Fruit fly (Drosophila melanogaster) whole organism, embryonic: ENCODE measurements around the gene CG6724.
A peak's percentile ranks its signal among the peaks of the same experiment; 100 is the strongest.

Experiments used
- Blimp-1 ChIP-seq: fragments of 200-800 bp; sonication (Bioruptor generic); optimal IDR thresholded peaks from 3 replicates; lab custom pipeline; 2018; ENCODE audit warnings: missing biosample characterization, missing genetic modification characterization, mild to moderate bottlenecking, moderate library complexity, missing genetic modification reagents
- CG10959 ChIP-seq: fragments of 200-800 bp; sonication (Bioruptor generic); IDR thresholded peaks from 2 replicates; pipeline ENCODE4 v1.3.6; 2022; ENCODE audit warnings: missing biosample characterization, missing genetic modification characterization
- CG12219 ChIP-seq: fragments of 200-800 bp; sonication (Bioruptor generic); optimal IDR thresholded peaks from 3 replicates; lab custom pipeline; 2018; ENCODE audit warnings: missing biosample characterization, mild to moderate bottlenecking, missing genetic modification characterization
- CG13123 ChIP-seq: fragments of 200-800 bp; sonication (Bioruptor generic); optimal IDR thresholded peaks from 2 replicates; lab custom pipeline; 2016; ENCODE audit warnings: missing biosample characterization, missing genetic modification characterization
- CG15514 ChIP-seq: fragments of 200-800 bp; sonication (Bioruptor generic); optimal IDR thresholded peaks from 3 replicates; lab custom pipeline; 2017; ENCODE audit warnings: missing biosample characterization, missing genetic modification characterization, mild to moderate bottlenecking, moderate library complexity, missing genetic modification reagents
- CG1602 ChIP-seq: fragments of 200-800 bp; sonication (Bioruptor generic); optimal IDR thresholded peaks from 3 replicates; lab custom pipeline; 2016; ENCODE audit warnings: missing biosample characterization, missing genetic modification characterization
- CG17361 ChIP-seq: fragments of 200-800 bp; sonication (Bioruptor generic); IDR thresholded peaks from 3 replicates; pipeline ENCODE4 v1.3.6; 2022; ENCODE audit warnings: missing biosample characterization, missing genetic modification characterization
- CG2202 ChIP-seq: fragments of 200-800 bp; sonication (Bioruptor generic); optimal IDR thresholded peaks from 2 replicates; lab custom pipeline; 2018; ENCODE audit warnings: missing biosample characterization, mild to moderate bottlenecking, missing genetic modification characterization
- CG30020 ChIP-seq: fragments of 200-800 bp; optimal IDR thresholded peaks from 2 replicates; lab custom pipeline; 2019; ENCODE audit warnings: missing biosample characterization, mild to moderate bottlenecking, missing genetic modification characterization, moderate library complexity
- CG32772 ChIP-seq: fragments of 200-800 bp; sonication (Bioruptor generic); IDR thresholded peaks from 2 replicates; pipeline ENCODE4 v1.3.6; 2022; ENCODE audit warnings: missing biosample characterization, missing genetic modification characterization
- CG33213 ChIP-seq: fragments of 200-800 bp; sonication (Bioruptor generic); optimal IDR thresholded peaks from 3 replicates; lab custom pipeline; 2016; ENCODE audit warnings: missing biosample characterization, missing genetic modification characterization
- CG34376 ChIP-seq: fragments of 200-800 bp; sonication (Bioruptor generic); optimal IDR thresholded peaks from 2 replicates; lab custom pipeline; 2018; ENCODE audit warnings: missing biosample characterization, mild to moderate bottlenecking, missing genetic modification characterization
- CG34422 ChIP-seq: fragments of 200-800 bp; sonication (Bioruptor generic); IDR thresholded peaks from 3 replicates; pipeline ENCODE4 v1.3.6; 2022; ENCODE audit warnings: missing biosample characterization, missing genetic modification characterization
- CG5245 ChIP-seq: fragments of 200-800 bp; sonication (Bioruptor generic); optimal IDR thresholded peaks from 3 replicates; lab custom pipeline; 2016; ENCODE audit warnings: missing biosample characterization, missing genetic modification characterization
- CTCF ChIP-seq: fragments of 200-800 bp; sonication (Bioruptor generic); optimal IDR thresholded peaks from 2 replicates; lab custom pipeline; 2017; ENCODE audit warnings: missing biosample characterization, mild to moderate bottlenecking, missing genetic modification characterization, moderate library complexity
- CkIIα-i1 ChIP-seq: fragments of 200-800 bp; sonication (Bioruptor generic); IDR thresholded peaks from 2 replicates; pipeline ENCODE4 v1.3.6; 2022; ENCODE audit warnings: missing biosample characterization, missing genetic modification characterization
- Dbx ChIP-seq: fragments of 200-800 bp; sonication (Bioruptor generic); IDR thresholded peaks from 3 replicates; pipeline ENCODE4 v1.3.6; 2022; ENCODE audit warnings: missing biosample characterization, missing genetic modification characterization
- Dip2 ChIP-seq: fragments of 200-800 bp; sonication (Bioruptor generic); IDR thresholded peaks from 2 replicates; pipeline ENCODE4 v1.3.6; 2022; ENCODE audit warnings: missing biosample characterization, missing genetic modification characterization
- Drgx ChIP-seq: fragments of 200-800 bp; sonication (Bioruptor generic); IDR thresholded peaks from 2 replicates; pipeline ENCODE4 v1.3.6; 2022; ENCODE audit warnings: missing biosample characterization, missing genetic modification characterization
- Eip74EF ChIP-seq, 2 experiments: fragments of 200-800 bp in 1 of 2; fragments of >200 bp in 1 of 2; sonication (Bioruptor generic) in 1 of 2; optimal IDR thresholded peaks; 2 replicates each; lab custom pipeline; 2017 to 2019; ENCODE audit warnings: missing biosample characterization in 2 of 2, missing genetic modification characterization in 2 of 2, mild to moderate bottlenecking in 1 of 2, moderate library complexity in 1 of 2
- HmgZ ChIP-seq: fragments of 200-800 bp; sonication (Bioruptor generic); optimal IDR thresholded peaks from 2 replicates; lab custom pipeline; 2018; ENCODE audit warnings: missing biosample characterization, mild to moderate bottlenecking, missing genetic modification characterization
- Jarid2 ChIP-seq: fragments of 200-800 bp; sonication (Bioruptor generic); optimal IDR thresholded peaks from 3 replicates; lab custom pipeline; 2017; ENCODE audit warnings: mild to moderate bottlenecking, missing biosample characterization, missing genetic modification reagents, missing genetic modification characterization
- Kr ChIP-seq: fragments of 200-800 bp; sonication (Bioruptor generic); optimal IDR thresholded peaks from 2 replicates; lab custom pipeline; 2017; ENCODE audit warnings: missing biosample characterization, mild to moderate bottlenecking, missing genetic modification characterization
- Mrtf ChIP-seq: fragments of 200-800 bp; sonication (Bioruptor generic); IDR thresholded peaks from 3 replicates; pipeline ENCODE4 v1.3.6; 2022; ENCODE audit warnings: missing biosample characterization, missing genetic modification characterization
- Optix ChIP-seq: fragments of 200-800 bp; sonication (Bioruptor generic); IDR thresholded peaks from 3 replicates; pipeline ENCODE4 v1.3.6; 2022; ENCODE audit warnings: missing biosample characterization, missing genetic modification characterization
- Trl ChIP-seq, 3 experiments: fragments of >200 bp in 2 of 3; fragments of 200-800 bp in 1 of 3; sonication (Bioruptor generic) in 1 of 3; optimal IDR thresholded peaks; 2 replicates in 1 of 3; 3 replicates in 2 of 3; lab custom pipeline; 2016 to 2017; ENCODE audit warnings: missing biosample characterization in 1 of 3, missing genetic modification characterization in 1 of 3
- Xbp1 ChIP-seq: fragments of 200-800 bp; sonication (Bioruptor generic); optimal IDR thresholded peaks from 3 replicates; lab custom pipeline; 2016; ENCODE audit warnings: missing biosample characterization, mild to moderate bottlenecking, missing genetic modification characterization
- YL-1 ChIP-seq: fragments of 200-800 bp; sonication (Bioruptor generic); optimal IDR thresholded peaks from 3 replicates; lab custom pipeline; 2017; ENCODE audit warnings: missing biosample characterization, mild to moderate bottlenecking, missing genetic modification characterization
- az2 ChIP-seq: fragments of 200-800 bp; sonication (Bioruptor generic); optimal IDR thresholded peaks from 3 replicates; lab custom pipeline; 2016; ENCODE audit warnings: missing biosample characterization, missing genetic modification characterization
- br ChIP-seq: fragments of >200 bp; optimal IDR thresholded peaks from 2 replicates; lab custom pipeline; 2017
- chinmo ChIP-seq: fragments of 200-800 bp; sonication (Bioruptor generic); IDR thresholded peaks from 4 replicates; pipeline ENCODE4 v1.3.6; 2022; ENCODE audit warnings: missing biosample characterization, missing genetic modification characterization; ENCODE audit not compliant: partially characterized antibody
- dm ChIP-seq: fragments of 200-800 bp; sonication (Bioruptor generic); optimal IDR thresholded peaks from 3 replicates; lab custom pipeline; 2016; ENCODE audit warnings: missing biosample characterization, missing genetic modification characterization
- dmrt11E ChIP-seq: fragments of 200-800 bp; sonication (Bioruptor generic); optimal IDR thresholded peaks from 3 replicates; lab custom pipeline; 2018; ENCODE audit warnings: missing biosample characterization, mild to moderate bottlenecking, missing genetic modification characterization, moderate library complexity
- dmrt99B ChIP-seq: fragments of 200-800 bp; sonication (Bioruptor generic); optimal IDR thresholded peaks from 2 replicates; lab custom pipeline; 2018; ENCODE audit warnings: missing biosample characterization, mild to moderate bottlenecking, missing genetic modification characterization, moderate library complexity
- ems ChIP-seq: fragments of 200-800 bp; sonication (Bioruptor generic); optimal IDR thresholded peaks from 3 replicates; lab custom pipeline; 2016; ENCODE audit warnings: missing biosample characterization, missing genetic modification characterization
- gcm2 ChIP-seq: fragments of 200-800 bp; sonication (Bioruptor generic); optimal IDR thresholded peaks from 2 replicates; lab custom pipeline; 2016; ENCODE audit warnings: missing biosample characterization, missing genetic modification characterization
- grau ChIP-seq: fragments of 200-800 bp; optimal IDR thresholded peaks from 3 replicates; lab custom pipeline; 2019; ENCODE audit warnings: missing biosample characterization, mild to moderate bottlenecking, missing genetic modification characterization, moderate library complexity
- gro ChIP-seq: fragments of 200-800 bp; sonication (Bioruptor generic); optimal IDR thresholded peaks from 2 replicates; lab custom pipeline; 2016; ENCODE audit warnings: missing biosample characterization, missing genetic modification characterization
- ken ChIP-seq: fragments of 200-800 bp; sonication (Bioruptor generic); IDR thresholded peaks from 3 replicates; pipeline ENCODE4 v1.3.6; 2022; ENCODE audit warnings: missing biosample characterization, missing genetic modification characterization
- nerfin-1 ChIP-seq: fragments of 200-800 bp; sonication (Bioruptor generic); optimal IDR thresholded peaks from 3 replicates; lab custom pipeline; 2019; ENCODE audit warnings: missing biosample characterization, mild to moderate bottlenecking, missing genetic modification characterization, moderate library complexity
- onecut ChIP-seq: fragments of 200-800 bp; sonication (Bioruptor generic); IDR thresholded peaks from 2 replicates; pipeline ENCODE4 v1.3.6; 2022; ENCODE audit warnings: missing biosample characterization, missing genetic modification characterization
- pho ChIP-seq: fragments of 200-800 bp; sonication (Bioruptor generic); optimal IDR thresholded peaks from 2 replicates; lab custom pipeline; 2016; ENCODE audit warnings: missing biosample characterization, missing genetic modification characterization
- pros ChIP-seq: fragments of 200-800 bp; sonication (Bioruptor generic); optimal IDR thresholded peaks from 3 replicates; lab custom pipeline; 2019; ENCODE audit warnings: missing biosample characterization, mild to moderate bottlenecking, missing genetic modification characterization, moderate library complexity
- repo ChIP-seq: fragments of 200-800 bp; sonication (Bioruptor generic); optimal IDR thresholded peaks from 2 replicates; lab custom pipeline; 2016; ENCODE audit warnings: missing biosample characterization, missing genetic modification characterization
- sim ChIP-seq: fragments of 200-800 bp; sonication (Bioruptor generic); IDR thresholded peaks from 2 replicates; pipeline ENCODE4 v1.3.6; 2022; ENCODE audit warnings: missing biosample characterization, missing genetic modification characterization
- slp2 ChIP-seq: fragments of 200-800 bp; sonication (Bioruptor generic); optimal IDR thresholded peaks from 2 replicates; lab custom pipeline; 2016; ENCODE audit warnings: missing biosample characterization, missing genetic modification characterization
- stc ChIP-seq: fragments of 200-800 bp; sonication (Bioruptor generic); IDR thresholded peaks from 2 replicates; pipeline ENCODE4 v1.3.6; 2022; ENCODE audit warnings: missing biosample characterization, missing genetic modification characterization
- twi ChIP-seq: fragments of 200-800 bp; optimal IDR thresholded peaks from 2 replicates; lab custom pipeline; 2019; ENCODE audit warnings: missing biosample characterization, mild to moderate bottlenecking, missing genetic modification characterization, moderate library complexity
- vvl ChIP-seq: fragments of 200-800 bp; sonication (Bioruptor generic); IDR thresholded peaks from 2 replicates; pipeline ENCODE4 v1.3.6; 2022; ENCODE audit warnings: missing biosample characterization, missing genetic modification characterization
- zf30C ChIP-seq: fragments of 200-800 bp; sonication (Bioruptor generic); optimal IDR thresholded peaks from 3 replicates; lab custom pipeline; 2018; ENCODE audit warnings: missing biosample characterization, mild to moderate bottlenecking, missing genetic modification characterization

Gene CG6724

DNA sequence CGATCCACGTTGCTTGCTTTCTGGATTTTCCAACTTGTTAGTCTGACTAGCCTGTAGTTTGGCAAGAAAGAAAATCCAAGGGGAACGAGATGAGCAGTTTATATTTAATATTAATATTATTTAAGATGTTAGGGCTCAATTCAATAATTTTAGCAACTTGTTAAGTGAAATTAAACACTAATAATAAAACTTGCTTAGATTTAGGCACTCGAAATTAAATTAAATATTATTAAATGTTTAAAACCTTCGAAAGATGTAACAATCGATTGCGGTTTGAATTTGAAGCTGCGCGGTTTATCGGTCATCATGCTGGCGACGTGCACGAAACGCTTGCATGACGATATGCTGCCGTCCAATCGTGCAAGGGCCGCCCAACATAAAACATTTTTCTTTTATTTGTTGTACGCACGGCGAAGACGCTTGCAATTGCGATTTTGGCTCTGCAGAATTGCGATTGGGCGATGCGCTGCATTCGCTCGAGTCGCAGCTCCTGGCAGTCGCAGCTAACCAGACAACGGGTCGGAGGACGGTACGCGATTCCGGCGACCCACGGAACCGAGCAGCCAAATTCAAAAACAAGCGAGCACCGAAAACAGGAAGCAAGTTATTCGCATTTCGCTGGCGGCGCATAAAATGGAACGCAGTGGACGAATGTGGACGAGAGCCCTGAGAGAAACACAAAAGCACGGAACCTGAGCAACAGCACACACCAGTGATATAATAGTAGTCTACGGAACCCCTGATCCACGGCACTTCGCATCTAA is 32.6 kb downstream of the CG6724 start, which contains the start of the genes Vha16-5 and CG12299 (continued):
- TF ChIP-seq stc (GFP tag; lab: Robert Waterston, UW) (peak; percentile 68; the same call in 1 of the 2 replicates), CG12219 (GFP tag; lab: Kevin White, UChicago) (no peak), CG34376 (GFP tag; lab: Kevin White, UChicago) (peak; percentile 44), CG17361 (GFP tag; lab: Robert Waterston, UW) (peak; percentile 55; the same call in 1 of the 3 replicates), Dbx (GFP tag; lab: Robert Waterston, UW) (peak; percentile 91), CG1602 (GFP tag; lab: Kevin White, UChicago) (peak; percentile 85), sim (GFP tag; lab: Robert Waterston, UW) (no peak; the same call in 1 of the 2 replicates), twi (peak; percentile 37), nerfin-1 (peak; percentile 58), HmgZ (tag; lab: Kevin White, UChicago) (peak; percentile 70), CG33213 (GFP tag; lab: Kevin White, UChicago) (peak; percentile 92), Mrtf (peak; percentile 89), repo (peak; percentile 88), YL-1 (GFP tag; lab: Kevin White, UChicago) (no peak), Optix (GFP tag; lab: Robert Waterston, UW) (peak; percentile 92), CG13123 (peak; percentile 76), CG30020 (tag; lab: Kevin White, UChicago) (peak; percentile 70), CG5245 (GFP tag; lab: Kevin White, UChicago) (peak; percentile 88), dmrt99B (tag; lab: Kevin White, UChicago) (no peak), CG32772 (GFP tag; lab: Robert Waterston, UW) (peak; percentile 88), pho (GFP tag; lab: Kevin White, UChicago) (peak; percentile 92), gcm2 (GFP tag; lab: Kevin White, UChicago) (peak; percentile 68), CG10959 (GFP tag; lab: Robert Waterston, UW) (peak; percentile 92), onecut (GFP tag; lab: Robert Waterston, UW) (peak; percentile 89), chinmo (GFP tag; lab: Robert Waterston, UW) (peak; percentile 87; the same call in 3 of the 4 replicates), slp2 (GFP tag; lab: Kevin White, UChicago) (peak; percentile 78), zf30C (GFP tag; lab: Kevin White, UChicago) (no peak), Eip74EF (GFP tag; optimal IDR thresholded peaks at IDR 0.05; lab: Kevin White, UChicago) (no peak), Trl (optimal IDR thresholded peaks at IDR 0.05; lab: Kevin White, UChicago) (no peak), Trl (GFP tag; optimal IDR thresholded peaks at IDR 0.05; lab: Kevin White, UChicago) (peak; percentile 86), CG2202 (tag; lab: Kevin White, UChicago) (peak; percentile 51), gro (GFP tag; lab: Kevin White, UChicago) (peak; percentile 76), vvl (peak; percentile 95), Dip2 (GFP tag; lab: Robert Waterston, UW) (no peak), Jarid2 (GFP tag; lab: Kevin White, UChicago) (no peak), Blimp-1 (GFP tag; lab: Kevin White, UChicago) (peak; percentile 84), az2 (peak; percentile 87), dmrt11E (tag; lab: Kevin White, UChicago) (peak; percentile 91), CG15514 (GFP tag; lab: Kevin White, UChicago) (peak; percentile 83), Drgx (GFP tag; lab: Robert Waterston, UW) (peak; percentile 68), pros (GFP tag; lab: Kevin White, UChicago) (no peak), grau (tag; lab: Kevin White, UChicago) (peak; percentile 68), CG34422 (GFP tag; lab: Robert Waterston, UW) (peak; percentile 94), Xbp1 (GFP tag; lab: Kevin White, UChicago) (peak; percentile 96), ken (GFP tag; lab: Robert Waterston, UW) (peak; percentile 98), dm (GFP tag; lab: Kevin White, UChicago) (peak; percentile 79), CkIIα-i1 (0 out of 2 replicates have a peak, but pooled peaks have one; percentile 10), ems (GFP tag; lab: Kevin White, UChicago) (peak; percentile 87), br (no peak), Kr (GFP tag; lab: Kevin White, UChicago) (no peak), CTCF (GFP tag; lab: Kevin White, UChicago) (no peak)
